Fruit fly (Drosophila melanogaster) whole organism, embryonic: ENCODE measurements around the gene mRpL28.

Experiments used
- CG12071 ChIP-seq: fragments of 200-800 bp; sonication (Bioruptor generic); optimal IDR thresholded peaks from 3 replicates; lab custom pipeline; 2018; ENCODE audit warnings: missing biosample characterization, mild to moderate bottlenecking, missing genetic modification characterization
- Camta ChIP-seq: fragments of 200-800 bp; sonication (Bioruptor generic); optimal IDR thresholded peaks from 2 replicates; lab custom pipeline; 2016; ENCODE audit warnings: missing biosample characterization, missing genetic modification characterization
- Hmr ChIP-seq: fragments of 200-800 bp; sonication (Bioruptor generic); optimal IDR thresholded peaks from 3 replicates; lab custom pipeline; 2017; ENCODE audit warnings: mild to moderate bottlenecking, missing biosample characterization, missing genetic modification reagents, missing genetic modification characterization
- Sox102F ChIP-seq: fragments of 200-800 bp; sonication (Bioruptor generic); optimal IDR thresholded peaks from 2 replicates; lab custom pipeline; 2018; ENCODE audit warnings: missing biosample characterization, mild to moderate bottlenecking, missing genetic modification characterization, moderate library complexity

- TF ChIP-seq Camta (GFP tag; lab: Kevin White, UChicago), result peak; percentile 30
- TF ChIP-seq CG12071, result peak; percentile 70
- TF ChIP-seq Hmr (GFP tag; lab: Kevin White, UChicago), result peak; percentile 55
- peak; percentile 76 for TF ChIP-seq Sox102F (GFP tag; lab: Kevin White, UChicago)
Observed at dm6 chr2L:4999389-5000032, 25.7 kb downstream of the mRpL28 start.
